Worm (Caenorhabditis elegans) whole organism, L1 larva: ENCODE data around the gene acr-18.
"Not testable (repeated sequence)": the region's sequence is repeated elsewhere in the genome, so short reads cannot be mapped to it uniquely, and the experiment has no call there.

ENCODE experiments used
- C04F5.9 ChIP-seq: sonication (generic microtip); optimal IDR thresholded peaks from 2 replicates; lab custom pipeline; 2016; ENCODE audit warnings: missing genetic modification characterization, missing compliant biosample characterization
- F16B12.6 ChIP-seq: fragments of 150-350 bp; optimal IDR thresholded peaks from 2 replicates; lab custom pipeline; 2014; ENCODE audit warnings: missing biosample characterization, missing genetic modification characterization
- Y116A8C.19 ChIP-seq: sonication (generic microtip); optimal IDR thresholded peaks from 2 replicates; lab custom pipeline; 2016; ENCODE audit warnings: missing compliant biosample characterization, missing genetic modification characterization, borderline replicate concordance
- aly-2 ChIP-seq: fragments of 150-350 bp; optimal IDR thresholded peaks from 2 replicates; lab custom pipeline; 2014; ENCODE audit warnings: missing biosample characterization, missing genetic modification characterization
- ceh-8 ChIP-seq: fragments of 200-800 bp; sonication (Bioruptor generic); optimal IDR thresholded peaks from 2 replicates; lab custom pipeline; 2018; ENCODE audit warnings: mild to moderate bottlenecking, missing genetic modification characterization, moderate library complexity, missing compliant biosample characterization
- ceh-82 ChIP-seq, 3 experiments: fragments of 150-350 bp in 1 of 3; sonication (generic microtip) in 2 of 3; optimal IDR thresholded peaks; 2 replicates each; lab custom pipeline; 2014 to 2017; ENCODE audit warnings: missing biosample characterization in 3 of 3, missing genetic modification characterization in 3 of 3
- ceh-88 ChIP-seq: fragments of 200-800 bp; sonication (Bioruptor generic); IDR thresholded peaks from 2 replicates; pipeline ENCODE4 v1.3.6; 2022; ENCODE audit warnings: missing genetic modification characterization, missing compliant biosample characterization
- dpl-1 ChIP-seq, 3 experiments: fragments of 150-350 bp in 2 of 3; sonication (generic microtip) in 1 of 3; optimal IDR thresholded peaks; 2 replicates each; lab custom pipeline; 2014 to 2017; ENCODE audit warnings: missing biosample characterization in 3 of 3, missing genetic modification characterization in 3 of 3, missing genetic modification reagents in 3 of 3
- dsc-1 ChIP-seq: sonication (generic microtip); optimal IDR thresholded peaks from 2 replicates; lab custom pipeline; 2016; ENCODE audit warnings: mild to moderate bottlenecking, missing genetic modification characterization, missing compliant biosample characterization
- efl-1 ChIP-seq, 4 experiments: fragments of 150-350 bp; optimal IDR thresholded peaks in 3 of 4; peaks in 1 of 4; 1 replicate in 1 of 4; 2 replicates in 3 of 4; lab custom pipeline; 2014; ENCODE audit warnings: missing biosample characterization in 2 of 4, missing genetic modification characterization in 2 of 4, missing genetic modification reagents in 2 of 4
- egl-13 ChIP-seq: sonication (generic microtip); optimal IDR thresholded peaks from 2 replicates; lab custom pipeline; 2016; ENCODE audit warnings: missing genotype, missing genetic modification reagents, missing genetic modification characterization, missing compliant biosample characterization
- egl-27 ChIP-seq, 2 experiments: fragments of 150-350 bp in 1 of 2; sonication (generic microtip); optimal IDR thresholded peaks; 3 replicates each; lab custom pipeline; 2017 to 2018; ENCODE audit warnings: missing biosample characterization in 2 of 2, missing genetic modification characterization in 2 of 2, missing genetic modification reagents in 2 of 2
- elt-2 ChIP-seq: sonication (generic microtip); optimal IDR thresholded peaks from 2 replicates; lab custom pipeline; 2016; ENCODE audit warnings: missing genetic modification characterization, mild to moderate bottlenecking, inconsistent platforms, missing compliant biosample characterization, missing genetic modification reagents
- ets-5 ChIP-seq: fragments of 200-800 bp; sonication (Bioruptor generic); IDR thresholded peaks from 2 replicates; pipeline ENCODE4 v1.3.6; 2022; ENCODE audit warnings: missing genetic modification characterization, missing compliant biosample characterization
- fkh-4 ChIP-seq: sonication (generic microtip); optimal IDR thresholded peaks from 2 replicates; lab custom pipeline; 2016; ENCODE audit warnings: missing compliant biosample characterization, missing genetic modification characterization, borderline replicate concordance
- fkh-8 ChIP-seq: sonication (generic microtip); optimal IDR thresholded peaks from 2 replicates; lab custom pipeline; 2016; ENCODE audit warnings: mild to moderate bottlenecking, missing genetic modification characterization, missing compliant biosample characterization
- hpl-2 ChIP-seq: fragments of 150-350 bp; optimal IDR thresholded peaks from 2 replicates; lab custom pipeline; 2014; ENCODE audit warnings: missing biosample characterization, missing genetic modification reagents, missing genetic modification characterization
- irx-1 ChIP-seq: sonication (generic microtip); optimal IDR thresholded peaks from 2 replicates; lab custom pipeline; 2016; ENCODE audit warnings: missing genetic modification characterization, missing compliant biosample characterization
- isw-1 ChIP-seq: fragments of 200-800 bp; sonication (Bioruptor generic); IDR thresholded peaks from 2 replicates; pipeline ENCODE4 v1.3.6; 2022; ENCODE audit warnings: missing genetic modification characterization, missing compliant biosample characterization
- lin-14 ChIP-seq: fragments of 200-800 bp; sonication (Bioruptor generic); optimal IDR thresholded peaks from 2 replicates; lab custom pipeline; 2018; ENCODE audit warnings: mild to moderate bottlenecking, missing genetic modification characterization, moderate library complexity, missing compliant biosample characterization
- lin-35 ChIP-seq, 2 experiments: fragments of 150-350 bp; optimal IDR thresholded peaks; 2 replicates each; lab custom pipeline; 2014; ENCODE audit warnings: missing biosample characterization in 2 of 2, missing genetic modification characterization in 2 of 2, missing genetic modification reagents in 2 of 2
- lir-3 ChIP-seq: sonication (generic microtip); optimal IDR thresholded peaks from 2 replicates; lab custom pipeline; 2016; ENCODE audit warnings: mild to moderate bottlenecking, missing genetic modification characterization, moderate library complexity, missing compliant biosample characterization; ENCODE audit not compliant: poor library complexity
- lsy-2 ChIP-seq, 2 experiments: fragments of 150-350 bp; optimal IDR thresholded peaks; 2 replicates each; lab custom pipeline; 2014; ENCODE audit warnings: missing biosample characterization in 2 of 2, missing genetic modification characterization in 2 of 2
- mab-9 ChIP-seq: fragments of 200-800 bp; sonication (Bioruptor generic); IDR thresholded peaks from 2 replicates; pipeline ENCODE4 v1.3.6; 2022; ENCODE audit warnings: missing genetic modification reagents, missing genetic modification characterization, missing compliant biosample characterization
- nhr-19 ChIP-seq: fragments of 200-800 bp; sonication (Bioruptor generic); conservative IDR thresholded peaks from 2 replicates; pipeline ENCODE4 v1.3.6; 2022; ENCODE audit warnings: missing genetic modification characterization, missing compliant biosample characterization
- nhr-20 ChIP-seq: sonication (generic microtip); optimal IDR thresholded peaks from 2 replicates; lab custom pipeline; 2016; ENCODE audit warnings: mild to moderate bottlenecking, missing genetic modification characterization, missing compliant biosample characterization
- nhr-71 ChIP-seq: sonication (generic microtip); optimal IDR thresholded peaks from 2 replicates; lab custom pipeline; 2016; ENCODE audit warnings: mild to moderate bottlenecking, missing genetic modification characterization, moderate library complexity, missing compliant biosample characterization
- nhr-77 ChIP-seq: fragments of 150-350 bp; optimal IDR thresholded peaks from 2 replicates; lab custom pipeline; 2014; ENCODE audit warnings: missing biosample characterization, missing genetic modification characterization
- nhr-85 ChIP-seq: sonication (generic microtip); peaks from one replicate; lab custom pipeline; 2016; ENCODE audit warnings: missing genetic modification characterization, inconsistent platforms, missing compliant biosample characterization
- nhr-90 ChIP-seq: sonication (generic microtip); optimal IDR thresholded peaks from 2 replicates; lab custom pipeline; 2016; ENCODE audit warnings: mild to moderate bottlenecking, missing genetic modification characterization, missing compliant biosample characterization; ENCODE audit not compliant: poor library complexity
- rnt-1 ChIP-seq: sonication (generic microtip); optimal IDR thresholded peaks from 2 replicates; lab custom pipeline; 2016; ENCODE audit warnings: mild to moderate bottlenecking, missing genetic modification characterization, moderate library complexity, missing compliant biosample characterization
- swsn-7 ChIP-seq: sonication (generic microtip); optimal IDR thresholded peaks from 2 replicates; lab custom pipeline; 2016; ENCODE audit warnings: missing genetic modification characterization, missing compliant biosample characterization
- tbx-2 ChIP-seq: sonication (generic microtip); optimal IDR thresholded peaks from 2 replicates; lab custom pipeline; 2016; ENCODE audit warnings: missing genetic modification characterization, missing compliant biosample characterization
- unc-86 ChIP-seq: sonication (generic microtip); optimal IDR thresholded peaks from 2 replicates; lab custom pipeline; 2016; ENCODE audit warnings: missing genetic modification characterization, missing compliant biosample characterization
- unc-98 ChIP-seq: fragments of 200-800 bp; sonication (Bioruptor generic); IDR thresholded peaks from 2 replicates; pipeline ENCODE4 v1.3.6; 2022; ENCODE audit warnings: missing genetic modification characterization, missing compliant biosample characterization
- vab-15 ChIP-seq: sonication (generic microtip); optimal IDR thresholded peaks from 2 replicates; lab custom pipeline; 2017; ENCODE audit warnings: missing genotype, mild to moderate bottlenecking, missing genetic modification characterization, missing compliant biosample characterization
- xbp-1 ChIP-seq: sonication (generic microtip); optimal IDR thresholded peaks from 2 replicates; lab custom pipeline; 2016; ENCODE audit warnings: missing genetic modification characterization, missing compliant biosample characterization
- zip-4 ChIP-seq: fragments of 200-800 bp; sonication (Bioruptor generic); optimal IDR thresholded peaks from 2 replicates; lab custom pipeline; 2018; ENCODE audit warnings: mild to moderate bottlenecking, missing genetic modification characterization, moderate library complexity, missing compliant biosample characterization

Gene acr-18

ce11 chrV:15559047-15559446 lies at the start of gene acr-18:
Gene acr-18 (minus strand): TSS chrV:15559147.
- no peak for TF ChIP-seq egl-27 (tag; optimal IDR thresholded peaks at IDR 0.05; lab: Kevin White, UChicago)
- no peak for TF ChIP-seq F16B12.6 (tag; lab: Kevin White, UChicago)
- TF ChIP-seq efl-1 (optimal IDR thresholded peaks at IDR 0.05; lab: Kevin White, UChicago) = no peak
- TF ChIP-seq efl-1 (GFP tag; optimal IDR thresholded peaks at IDR 0.05 in 1 of 2; lab: Kevin White, UChicago) = peak in 1 of 2 experiments; percentile 33
- TF ChIP-seq C04F5.9 (tag; lab: Kevin White, UChicago) = no peak
- no peak for TF ChIP-seq Y116A8C.19 (tag; lab: Kevin White, UChicago)
- TF ChIP-seq nhr-20 (tag; lab: Kevin White, UChicago) = no peak

ce11 chrV:15605045-15605444 lies 46.1 kb upstream of the acr-18 start, which contains the start of gene fbxa-154:
Gene fbxa-154 (minus strand): TSS chrV:15605145.
- no peak for TF ChIP-seq fkh-4 (tag; lab: Kevin White, UChicago)
- TF ChIP-seq, all 84 proteins: peak for 0

- TF ChIP-seq lin-14 (GFP tag; lab: Kevin White, UChicago) (peak; percentile 22), vab-15 (no peak)
- TF ChIP-seq, all 84 proteins: peak for 1
Measured at ce11 chrV:15602253-15602652, 43.3 kb upstream of the acr-18 start, which contains the start of gene fbxa-152. Gene fbxa-152 (minus strand): TSS chrV:15602353.

- TF ChIP-seq nhr-20 (tag; lab: Kevin White, UChicago); unc-98; unc-86: not testable (repeated sequence)
- TF ChIP-seq, all 84 proteins: peak for 0; not testable (repeated sequence) for 84
Measured at ce11 chrV:15599762-15600161, 40.8 kb upstream of the acr-18 start, which contains the start of gene B0391.14. Gene B0391.14 (minus strand): TSS chrV:15599862.

ce11 chrV:15594573-15594972 lies 35.6 kb upstream of the acr-18 start, which contains the start of gene fbxa-139:
Gene fbxa-139 (minus strand): TSS chrV:15594673.
- TF ChIP-seq ets-5 (GFP tag; lab: Robert Waterston, UW) (no peak), hpl-2 (GFP tag; lab: Kevin White, UChicago) (no peak), unc-98 (no peak), lin-35 (GFP tag; optimal IDR thresholded peaks at IDR 0.05; lab: Kevin White, UChicago) (no peak), aly-2 (tag; lab: Kevin White, UChicago) (no peak), ceh-82 (tag; optimal IDR thresholded peaks at IDR 0.05; lab: Kevin White, UChicago) (no peak)

ce11 chrV:15590183-15590667 lies 31.3 kb upstream of the acr-18 start, which contains the start of gene F28F8.7:
Gene F28F8.7 (minus strand): TSS chrV:15590617.
- TF ChIP-seq xbp-1 (tag; lab: Kevin White, UChicago) (peak; percentile 72), egl-13 (tag; lab: Kevin White, UChicago) (peak; percentile 67), mab-9 (GFP tag; lab: Robert Waterston, UW) (peak; percentile 75), lir-3 (tag; lab: Kevin White, UChicago) (peak; percentile 82), ceh-8 (GFP tag; lab: Kevin White, UChicago) (peak; percentile 4), rnt-1 (tag; lab: Kevin White, UChicago) (peak; percentile 49), lin-14 (GFP tag; lab: Kevin White, UChicago) (peak; percentile 65), isw-1 (GFP tag; lab: Robert Waterston, UW) (peak; percentile 53), swsn-7 (tag; lab: Kevin White, UChicago) (peak; percentile 55), dsc-1 (tag; lab: Kevin White, UChicago) (peak; percentile 64), zip-4 (peak; percentile 41), nhr-71 (tag; lab: Kevin White, UChicago) (peak; percentile 86), dpl-1 (GFP tag; optimal IDR thresholded peaks at IDR 0.05; lab: Kevin White, UChicago) (peak in 2 of 3 experiments; percentile 52 to 58), tbx-2 (peak; percentile 19), unc-98 (peak; percentile 62; the same call in 1 of the 2 replicates), nhr-77 (tag; lab: Kevin White, UChicago) (peak; percentile 35), elt-2 (peak; percentile 57), F16B12.6 (tag; lab: Kevin White, UChicago) (peak; percentile 20), nhr-20 (tag; lab: Kevin White, UChicago) (peak; percentile 64), unc-86 (peak; percentile 36), nhr-85 (peak; percentile 79), fkh-8 (tag; lab: Kevin White, UChicago) (peak; percentile 48), fkh-4 (tag; lab: Kevin White, UChicago) (peak; percentile 16), irx-1 (peak; percentile 14), lsy-2 (tag; optimal IDR thresholded peaks at IDR 0.05; lab: Kevin White, UChicago) (peak; percentile 89 to 92), lin-35 (GFP tag; optimal IDR thresholded peaks at IDR 0.05; lab: Kevin White, UChicago) (peak; percentile 0 to 36), nhr-19 (GFP tag; lab: Robert Waterston, UW) (peak; percentile 94), nhr-90 (tag; lab: Kevin White, UChicago) (peak; percentile 66), ceh-88 (GFP tag; lab: Robert Waterston, UW) (peak; percentile 74)
